Worm (Caenorhabditis elegans) whole organism, young adult: Measurements from ENCODE around the gene H12D21.6.

Source experiments
- B0035.1 ChIP-seq: sonication (generic microtip); optimal IDR thresholded peaks from 2 replicates; lab custom pipeline; 2016; ENCODE audit warnings: missing genetic modification characterization, mild to moderate bottlenecking, missing compliant biosample characterization, missing genotype, missing genetic modification reagents
- B0336.3 ChIP-seq: fragments of 200-800 bp; sonication (Bioruptor generic); IDR thresholded peaks from 2 replicates; pipeline ENCODE4 v1.3.6; 2022; ENCODE audit warnings: missing genetic modification characterization, missing compliant biosample characterization
- F10E7.11 ChIP-seq: sonication (generic microtip); optimal IDR thresholded peaks from 2 replicates; lab custom pipeline; 2017; ENCODE audit warnings: mild to moderate bottlenecking, missing genetic modification characterization, moderate library complexity, missing compliant biosample characterization
- F23B12.7 ChIP-seq: sonication (generic microtip); optimal IDR thresholded peaks from 2 replicates; lab custom pipeline; 2017; ENCODE audit warnings: missing genetic modification characterization, mild to moderate bottlenecking, missing compliant biosample characterization, antibody characterized with exemption, moderate library complexity; ENCODE audit not compliant: insufficient read depth
- F37B4.10 ChIP-seq: fragments of 200-800 bp; sonication (Bioruptor generic); IDR thresholded peaks from 2 replicates; pipeline ENCODE4 v1.3.6; 2022; ENCODE audit warnings: missing genetic modification characterization, missing compliant biosample characterization
- F39B2.1 ChIP-seq: fragments of 200-800 bp; sonication (Bioruptor generic); IDR thresholded peaks from 2 replicates; pipeline ENCODE4 v1.3.6; 2022; ENCODE audit warnings: missing genetic modification reagents, missing genetic modification characterization, missing compliant biosample characterization
- F52B5.7 ChIP-seq: sonication (generic microtip); optimal IDR thresholded peaks from 2 replicates; lab custom pipeline; 2016; ENCODE audit warnings: mild to moderate bottlenecking, missing genetic modification characterization, missing compliant biosample characterization
- F55B11.4 ChIP-seq: sonication (generic microtip); optimal IDR thresholded peaks from 2 replicates; lab custom pipeline; 2016; ENCODE audit warnings: missing compliant biosample characterization, missing genetic modification characterization, borderline replicate concordance; ENCODE audit not compliant: insufficient read depth
- K11D2.4 ChIP-seq: fragments of 200-800 bp; sonication (Bioruptor generic); IDR thresholded peaks from 2 replicates; pipeline ENCODE4 v1.3.6; 2022; ENCODE audit warnings: missing genetic modification reagents, missing genetic modification characterization, missing compliant biosample characterization
- T07F8.4 ChIP-seq: sonication (generic microtip); optimal IDR thresholded peaks from 2 replicates; lab custom pipeline; 2016; ENCODE audit warnings: mild to moderate bottlenecking, missing genetic modification characterization, moderate library complexity, missing compliant biosample characterization
- Y53G8AR.9 ChIP-seq: fragments of 200-800 bp; sonication (Bioruptor generic); conservative IDR thresholded peaks from 2 replicates; pipeline ENCODE4 v1.3.6; 2022; ENCODE audit warnings: missing genetic modification reagents, missing genetic modification characterization, missing compliant biosample characterization
- Y56A3A.18 ChIP-seq: fragments of 200-800 bp; sonication (Bioruptor generic); IDR thresholded peaks from 2 replicates; pipeline ENCODE4 v1.3.6; 2022; ENCODE audit warnings: missing genetic modification reagents, missing genetic modification characterization, missing compliant biosample characterization
- Y95B8A.8 ChIP-seq: fragments of 200-800 bp; sonication (Bioruptor generic); IDR thresholded peaks from 2 replicates; pipeline ENCODE4 v1.3.6; 2022; ENCODE audit warnings: missing genetic modification reagents, missing genetic modification characterization, missing compliant biosample characterization
- ZK185.1 ChIP-seq: sonication (generic microtip); optimal IDR thresholded peaks from 2 replicates; lab custom pipeline; 2016; ENCODE audit warnings: mild to moderate bottlenecking, missing genetic modification characterization, missing compliant biosample characterization; ENCODE audit not compliant: poor library complexity, severe bottlenecking
- ama-1 ChIP-seq, 3 experiments: fragments of 150-350 bp in 1 of 3; sonication (generic microtip) in 2 of 3; optimal IDR thresholded peaks; 2 replicates each; lab custom pipeline; 2014 to 2018; ENCODE audit warnings: missing biosample characterization in 2 of 3, missing genetic modification characterization in 2 of 3, missing genetic modification reagents in 2 of 3
- ceh-100 ChIP-seq: fragments of 200-800 bp; sonication (Bioruptor generic); IDR thresholded peaks from 2 replicates; pipeline ENCODE4 v1.3.6; 2022; ENCODE audit warnings: missing genetic modification reagents, missing genetic modification characterization, missing compliant biosample characterization
- ceh-27 ChIP-seq: fragments of 200-800 bp; sonication (Bioruptor generic); optimal IDR thresholded peaks from 2 replicates; lab custom pipeline; 2018; ENCODE audit warnings: mild to moderate bottlenecking, missing genetic modification characterization, moderate library complexity, missing compliant biosample characterization
- ceh-58 ChIP-seq: fragments of 200-800 bp; sonication (Bioruptor generic); IDR thresholded peaks from 2 replicates; pipeline ENCODE4 v1.3.6; 2022; ENCODE audit warnings: missing genetic modification characterization, missing compliant biosample characterization
- die-1 ChIP-seq: sonication (generic microtip); optimal IDR thresholded peaks from 2 replicates; lab custom pipeline; 2016; ENCODE audit warnings: missing genotype, mild to moderate bottlenecking, missing genetic modification characterization, missing compliant biosample characterization
- egl-44 ChIP-seq: fragments of 200-800 bp; sonication (Bioruptor generic); IDR thresholded peaks from 2 replicates; pipeline ENCODE4 v1.3.6; 2022; ENCODE audit warnings: missing genetic modification reagents, missing genetic modification characterization, missing compliant biosample characterization
- ets-4 ChIP-seq: fragments of 200-800 bp; sonication (Bioruptor generic); optimal IDR thresholded peaks from 2 replicates; lab custom pipeline; 2018; ENCODE audit warnings: mild to moderate bottlenecking, missing genetic modification characterization, missing compliant biosample characterization
- him-1 ChIP-seq: sonication (generic microtip); optimal IDR thresholded peaks from 2 replicates; lab custom pipeline; 2016; ENCODE audit warnings: missing genotype, missing genetic modification reagents, missing genetic modification characterization, missing compliant biosample characterization
- hmg-1.2 ChIP-seq: fragments of 200-800 bp; sonication (Bioruptor generic); IDR thresholded peaks from 2 replicates; pipeline ENCODE4 v1.3.6; 2022; ENCODE audit warnings: missing genetic modification reagents, missing genetic modification characterization, missing compliant biosample characterization
- hrde-1 ChIP-seq: sonication (generic microtip); optimal IDR thresholded peaks from 2 replicates; lab custom pipeline; 2016; ENCODE audit warnings: missing genetic modification characterization, mild to moderate bottlenecking, missing compliant biosample characterization, moderate library complexity, missing genotype, missing genetic modification reagents, borderline replicate concordance
- let-526 ChIP-seq: fragments of 200-800 bp; sonication (Bioruptor generic); IDR thresholded peaks from 2 replicates; pipeline ENCODE4 v1.3.6; 2022; ENCODE audit warnings: missing genetic modification reagents, missing genetic modification characterization, missing compliant biosample characterization
- lin-40 ChIP-seq: sonication (generic microtip); optimal IDR thresholded peaks from 2 replicates; lab custom pipeline; 2016; ENCODE audit warnings: missing genetic modification characterization, mild to moderate bottlenecking, missing compliant biosample characterization, missing genotype, missing genetic modification reagents
- mxl-1 ChIP-seq: sonication (generic microtip); optimal IDR thresholded peaks from 2 replicates; lab custom pipeline; 2016; ENCODE audit warnings: missing genetic modification characterization, missing compliant biosample characterization
- nfya-2 ChIP-seq: fragments of 200-800 bp; sonication (Bioruptor generic); IDR thresholded peaks from 2 replicates; pipeline ENCODE4 v1.3.6; 2022; ENCODE audit warnings: missing genetic modification reagents, missing genetic modification characterization, missing compliant biosample characterization
- nfyb-1 ChIP-seq: fragments of 200-800 bp; sonication (Bioruptor generic); IDR thresholded peaks from 2 replicates; pipeline ENCODE4 v1.3.6; 2022; ENCODE audit warnings: missing genetic modification reagents, missing genetic modification characterization, missing compliant biosample characterization
- nhr-27 ChIP-seq: fragments of 200-800 bp; sonication (Bioruptor generic); optimal IDR thresholded peaks from 2 replicates; lab custom pipeline; 2018; ENCODE audit warnings: mild to moderate bottlenecking, missing genetic modification characterization, moderate library complexity, missing compliant biosample characterization
- rec-8 ChIP-seq, 2 experiments: sonication (generic microtip); optimal IDR thresholded peaks; 2 replicates each; lab custom pipeline; 2016; ENCODE audit warnings: mild to moderate bottlenecking in 2 of 2, missing genetic modification characterization in 2 of 2, missing genetic modification reagents in 2 of 2, missing genotype in 2 of 2, missing biosample characterization in 1 of 2, missing compliant biosample characterization in 1 of 2, moderate library complexity in 1 of 2
- repo-1 ChIP-seq: sonication (generic microtip); optimal IDR thresholded peaks from 2 replicates; lab custom pipeline; 2017; ENCODE audit warnings: mild to moderate bottlenecking, missing genetic modification characterization, missing compliant biosample characterization
- snpc-3.4 ChIP-seq: sonication (generic microtip); optimal IDR thresholded peaks from 2 replicates; lab custom pipeline; 2017; ENCODE audit warnings: missing genetic modification characterization, mild to moderate bottlenecking, missing compliant biosample characterization, antibody characterized with exemption, moderate library complexity, missing genotype, missing genetic modification reagents
- somi-1 ChIP-seq: fragments of 200-800 bp; sonication (Bioruptor generic); optimal IDR thresholded peaks from 2 replicates; lab custom pipeline; 2018; ENCODE audit warnings: mild to moderate bottlenecking, missing genetic modification characterization, missing compliant biosample characterization
- tbp1 ChIP-seq: fragments of 200-800 bp; sonication (Bioruptor generic); optimal IDR thresholded peaks from 2 replicates; lab custom pipeline; 2018; ENCODE audit warnings: mild to moderate bottlenecking, missing genetic modification characterization, missing compliant biosample characterization
- tbx-9 ChIP-seq: sonication (generic microtip); optimal IDR thresholded peaks from 2 replicates; lab custom pipeline; 2016; ENCODE audit warnings: borderline replicate concordance, missing genetic modification characterization, inconsistent platforms, missing compliant biosample characterization
- unc-130 ChIP-seq: sonication (generic microtip); optimal IDR thresholded peaks from 2 replicates; lab custom pipeline; 2016; ENCODE audit warnings: missing genetic modification reagents, missing genetic modification characterization, missing compliant biosample characterization
- xnd-1 ChIP-seq: sonication (generic microtip); optimal IDR thresholded peaks from 2 replicates; lab custom pipeline; 2016; ENCODE audit warnings: missing genotype, missing genetic modification reagents, missing genetic modification characterization, missing compliant biosample characterization
- zfh-2 ChIP-seq: fragments of 200-800 bp; sonication (Bioruptor generic); conservative IDR thresholded peaks from 2 replicates; pipeline ENCODE4 v1.3.6; 2022; ENCODE audit warnings: missing genetic modification reagents, missing genetic modification characterization, missing compliant biosample characterization
- zim-3 ChIP-seq: sonication (generic microtip); optimal IDR thresholded peaks from 2 replicates; lab custom pipeline; 2017; ENCODE audit warnings: mild to moderate bottlenecking, missing genetic modification characterization, moderate library complexity, missing compliant biosample characterization
- ztf-18 ChIP-seq: sonication (generic microtip); optimal IDR thresholded peaks from 2 replicates; lab custom pipeline; 2016; ENCODE audit warnings: missing genotype, mild to moderate bottlenecking, missing genetic modification characterization, missing compliant biosample characterization
- ztf-25 ChIP-seq: fragments of 200-800 bp; sonication (Bioruptor generic); IDR thresholded peaks from 2 replicates; pipeline ENCODE4 v1.3.6; 2022; ENCODE audit warnings: missing genetic modification reagents, missing genetic modification characterization, missing compliant biosample characterization
- ztf-3 ChIP-seq: fragments of 200-800 bp; sonication (Bioruptor generic); optimal IDR thresholded peaks from 2 replicates; lab custom pipeline; 2018; ENCODE audit warnings: mild to moderate bottlenecking, missing genetic modification characterization, missing compliant biosample characterization
- ztf-6 ChIP-seq: fragments of 200-800 bp; sonication (Bioruptor generic); IDR thresholded peaks from 2 replicates; pipeline ENCODE4 v1.3.6; 2022; ENCODE audit warnings: missing genetic modification reagents, missing genetic modification characterization, missing compliant biosample characterization

H12D21.6 gene

DNA sequence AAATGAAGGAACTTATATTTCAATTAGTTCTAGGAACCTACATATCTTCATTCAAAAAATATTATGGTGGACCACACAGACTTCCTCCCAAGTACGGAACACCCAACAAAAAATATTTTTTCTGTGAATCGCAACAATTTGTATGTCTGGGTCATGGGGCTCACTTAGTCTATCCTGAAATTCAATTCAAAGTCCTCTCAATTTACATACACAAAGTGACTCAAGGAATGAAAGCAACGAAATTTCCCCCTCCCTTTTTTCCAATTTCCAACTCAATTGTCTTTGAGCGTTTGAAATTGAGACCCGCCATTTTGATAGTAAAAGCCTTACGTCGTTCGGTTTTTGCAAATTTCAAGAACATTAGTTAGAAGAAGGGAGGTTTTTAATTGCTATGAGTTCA lies 38.3 kb downstream of the H12D21.6 start:
- TF ChIP-seq tbx-9 (no peak), K11D2.4 (GFP tag; lab: Robert Waterston, UW) (no peak), hmg-1.2 (GFP tag; lab: Robert Waterston, UW) (no peak), ama-1 (optimal IDR thresholded peaks at IDR 0.05; lab: Kevin White, UChicago) (no peak), ama-1 (GFP tag; optimal IDR thresholded peaks at IDR 0.05; lab: Kevin White, UChicago) (no peak), F37B4.10 (no peak), hrde-1 (no peak), B0035.1 (tag; lab: Kevin White, UChicago) (no peak), F55B11.4 (tag; lab: Kevin White, UChicago) (no peak), ceh-27 (GFP tag; lab: Kevin White, UChicago) (no peak)

DNA sequence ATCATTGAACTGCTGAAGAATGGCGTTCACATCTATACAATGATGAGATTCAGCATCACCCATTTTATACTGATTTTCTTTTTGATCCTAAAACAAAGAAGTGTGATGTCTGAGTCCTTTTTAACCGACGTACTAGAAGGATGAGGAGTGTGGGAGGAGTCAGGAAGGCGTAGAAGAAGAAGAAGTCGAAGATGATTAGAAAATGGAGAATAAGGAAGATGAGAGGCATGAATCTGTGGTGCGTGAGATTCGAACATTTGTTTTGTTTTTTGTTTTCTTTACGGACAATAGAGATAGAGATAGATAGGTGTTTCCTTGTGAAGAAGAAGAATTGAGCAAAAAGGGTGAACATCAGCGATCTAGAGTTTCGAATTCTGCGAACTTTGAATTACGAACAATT lies 39.1 kb downstream of the H12D21.6 start, which contains the start of gene npr-13:
Gene npr-13 (minus strand): TSS at position 101 of the 400 bp plus-strand sequence.
- no peak for TF ChIP-seq egl-44 (GFP tag; lab: Robert Waterston, UW)
- no peak for TF ChIP-seq F52B5.7
- TF ChIP-seq T07F8.4 (tag; lab: Kevin White, UChicago) = no peak
- no peak for TF ChIP-seq repo-1 (tag; lab: Kevin White, UChicago)
- TF ChIP-seq tbp1 (GFP tag; lab: Kevin White, UChicago) = no peak
- no peak for TF ChIP-seq let-526 (GFP tag; lab: Robert Waterston, UW)
- TF ChIP-seq B0336.3 (GFP tag; lab: Robert Waterston, UW) = no peak
- TF ChIP-seq, all 124 proteins: peak for 0

DNA sequence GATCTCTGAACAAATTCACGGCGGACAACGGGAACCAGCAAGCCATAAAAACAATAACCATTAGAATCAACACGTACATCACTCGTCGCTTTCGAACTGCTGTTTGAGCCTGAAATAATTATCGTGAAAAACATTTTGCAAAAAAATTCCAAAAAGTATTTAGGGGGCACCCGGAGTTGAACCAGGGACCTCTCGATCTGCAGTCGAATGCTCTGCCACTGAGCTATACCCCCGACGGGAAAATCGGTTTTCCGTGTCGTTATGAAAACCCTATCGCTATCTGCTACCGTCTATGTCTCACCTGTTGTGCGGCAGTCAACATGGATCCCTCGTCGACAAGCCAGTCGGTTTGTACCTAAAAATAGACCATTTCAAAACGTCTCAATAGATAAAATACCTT lies 42.0 kb downstream of the H12D21.6 start:
- TF ChIP-seq somi-1 (GFP tag; lab: Kevin White, UChicago) (no peak), lin-40 (tag; lab: Kevin White, UChicago) (no peak), Y95B8A.8 (GFP tag; lab: Robert Waterston, UW) (0 out of 2 replicates have a peak, but pooled peaks have one; percentile 33), B0035.1 (tag; lab: Kevin White, UChicago) (no peak), Y56A3A.18 (0 out of 2 replicates have a peak, but pooled peaks have one; percentile 68), nfyb-1 (GFP tag; lab: Robert Waterston, UW) (peak; percentile 38; the same call in 1 of the 2 replicates), Y53G8AR.9 (GFP tag; lab: Robert Waterston, UW) (no peak), ZK185.1 (tag; lab: Kevin White, UChicago) (peak; percentile 49), let-526 (GFP tag; lab: Robert Waterston, UW) (no peak), nfya-2 (no peak), F23B12.7 (no peak), F10E7.11 (tag; lab: Kevin White, UChicago) (no peak), zfh-2 (no peak), unc-130 (GFP tag; lab: Kevin White, UChicago) (no peak), die-1 (peak; percentile 73), xnd-1 (no peak), ztf-25 (GFP tag; lab: Robert Waterston, UW) (0 out of 2 replicates have a peak, but pooled peaks have one; percentile 54), ztf-3 (no peak), ets-4 (no peak), rec-8 (tag; optimal IDR thresholded peaks at IDR 0.05; lab: Kevin White, UChicago) (peak in 1 of 2 experiments; percentile 67), F55B11.4 (tag; lab: Kevin White, UChicago) (no peak), ceh-100 (GFP tag; lab: Robert Waterston, UW) (no peak), F39B2.1 (GFP tag; lab: Robert Waterston, UW) (0 out of 2 replicates have a peak, but pooled peaks have one; percentile 46), ztf-6 (GFP tag; lab: Robert Waterston, UW) (no peak), ztf-18 (tag; lab: Kevin White, UChicago) (peak; percentile 3), ceh-27 (GFP tag; lab: Kevin White, UChicago) (peak; percentile 3), ceh-58 (GFP tag; lab: Robert Waterston, UW) (0 out of 2 replicates have a peak, but pooled peaks have one; percentile 57), mxl-1 (tag; lab: Kevin White, UChicago) (no peak), nhr-27 (tag; lab: Kevin White, UChicago) (peak; percentile 44), him-1 (peak; percentile 69), snpc-3.4 (tag; lab: Kevin White, UChicago) (peak; percentile 79), zim-3 (peak; percentile 1)
